Fruit fly (Drosophila melanogaster) S2 (cell line): ENCODE measurements around the gene CG43288.

ENCODE experiments used
- CG8478 ChIP-seq: fragments of >200 bp; optimal IDR thresholded peaks from 2 replicates; lab custom pipeline; 2018
- CTCF ChIP-seq, 2 experiments: fragments of >200 bp; optimal IDR thresholded peaks; 2 replicates each; lab custom pipeline; 2018

CG43288 gene

DNA sequence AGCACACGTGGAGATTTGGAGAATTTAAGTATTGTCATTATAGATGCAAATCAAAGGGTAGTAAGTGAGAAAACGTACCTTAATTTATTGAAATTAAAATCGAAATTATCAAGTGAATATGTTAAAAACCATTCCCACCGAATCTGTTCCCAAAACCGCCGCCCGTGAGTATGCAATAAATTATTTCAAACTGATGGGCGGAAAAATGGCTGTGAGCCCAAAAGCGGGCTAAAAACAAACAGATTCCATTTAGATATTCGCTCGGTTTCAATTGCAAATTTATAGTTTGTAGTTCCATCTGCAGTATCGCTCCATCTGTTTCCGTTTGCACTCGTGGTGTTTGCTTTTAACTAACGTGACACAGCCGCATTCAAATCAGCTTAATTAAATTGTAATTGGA, 1.5 kb downstream of the CG43288 start:
- TF ChIP-seq CG8478 (lab: Kevin White, UChicago), result no peak
- TF ChIP-seq CTCF (optimal IDR thresholded peaks at IDR 0.05; lab: Kevin White, UChicago), result no peak

DNA sequence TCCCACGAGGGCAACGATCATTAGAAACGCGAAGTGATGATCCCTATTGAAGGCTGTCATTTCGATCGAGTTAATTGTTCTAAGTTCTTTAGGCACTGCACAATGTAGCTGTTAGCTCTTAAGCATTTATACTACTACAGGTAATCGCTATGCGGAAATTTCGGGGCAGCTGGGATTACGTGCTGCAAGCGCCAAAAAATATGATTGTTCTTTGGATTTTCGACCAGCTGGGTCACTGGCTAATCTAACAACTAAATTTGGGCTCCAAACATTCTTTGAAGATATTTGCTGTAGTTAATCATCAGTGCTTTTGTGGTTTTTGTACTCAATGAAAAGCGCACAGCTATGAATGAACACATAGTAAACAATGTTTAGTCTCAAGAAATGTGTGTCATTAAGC, 4.5 kb downstream of the CG43288 start, which contains the start of gene CG15571:
Gene CG15571, minus strand, starts transcription at position 101 of the 400 bp plus-strand sequence.
- no peak for TF ChIP-seq CTCF (optimal IDR thresholded peaks at IDR 0.05; lab: Kevin White, UChicago)
- no peak for TF ChIP-seq CG8478 (lab: Kevin White, UChicago)

DNA sequence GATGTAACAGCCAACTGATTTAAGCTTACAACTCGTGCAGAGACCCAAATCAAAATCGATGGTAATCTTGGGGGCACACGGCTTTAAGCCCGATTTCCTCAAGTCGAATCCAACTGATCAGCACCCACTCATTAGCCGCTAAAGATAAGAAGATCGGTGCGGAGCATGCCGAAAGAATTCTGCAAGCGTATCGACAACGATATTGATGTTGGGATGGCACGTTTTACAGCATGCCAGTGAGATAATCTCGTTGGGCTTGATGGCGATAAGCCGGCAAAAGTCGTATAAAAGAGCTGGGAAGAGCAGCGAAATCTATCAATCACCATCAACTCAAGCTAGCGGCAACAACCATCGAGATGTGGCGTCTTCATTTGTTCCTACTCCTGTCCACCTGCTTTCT, 5.0 kb downstream of the CG43288 start, which contains the start of gene CG15570:
Gene CG15570, plus strand, starts transcription at position 301 of the 400 bp plus-strand sequence.
- no peak for TF ChIP-seq CG8478 (lab: Kevin White, UChicago)
- TF ChIP-seq CTCF (optimal IDR thresholded peaks at IDR 0.05; lab: Kevin White, UChicago), result no peak

DNA sequence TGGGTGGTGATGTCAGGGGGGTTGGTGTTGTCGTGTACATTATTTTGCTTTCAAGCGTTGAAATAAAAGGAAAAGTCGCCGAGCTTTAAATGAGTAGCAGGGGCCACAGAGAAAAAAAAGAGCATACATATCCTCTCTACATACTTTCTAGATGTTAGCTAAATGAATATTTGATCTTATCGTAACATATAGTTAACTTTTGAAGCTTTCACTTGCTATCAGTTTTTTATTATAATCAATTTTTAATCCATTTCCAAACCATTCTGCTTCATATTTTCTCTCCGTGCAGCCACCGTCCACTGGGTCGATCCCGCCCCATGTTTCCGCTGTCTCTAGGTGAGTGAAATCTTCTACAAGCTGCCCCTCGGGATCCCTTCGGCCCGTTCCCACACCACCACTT, 12.2 kb downstream of the CG43288 start:
- TF ChIP-seq CG8478 (lab: Kevin White, UChicago) (no peak), CTCF (optimal IDR thresholded peaks at IDR 0.05; lab: Kevin White, UChicago) (no peak)

DNA sequence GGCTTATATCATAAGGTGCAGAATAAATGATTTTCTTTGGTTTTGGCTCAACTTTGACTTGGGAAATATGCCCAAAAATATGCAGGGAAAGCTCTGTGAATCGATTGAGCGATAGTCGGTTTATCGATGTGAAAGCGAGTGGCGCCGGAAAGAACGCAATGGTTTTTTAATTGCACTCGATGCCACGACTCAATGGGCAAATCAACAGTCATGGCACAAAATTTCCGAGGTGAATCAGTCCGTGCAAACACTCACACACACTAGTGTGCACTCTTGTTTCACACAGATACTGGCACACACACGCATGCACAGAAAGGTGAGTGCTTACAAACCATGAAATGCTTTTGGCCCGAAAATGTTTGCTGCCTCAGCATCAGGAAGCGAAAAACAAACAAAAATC, 27.3 kb downstream of the CG43288 start:
- no peak for TF ChIP-seq CTCF (optimal IDR thresholded peaks at IDR 0.05; lab: Kevin White, UChicago)

DNA sequence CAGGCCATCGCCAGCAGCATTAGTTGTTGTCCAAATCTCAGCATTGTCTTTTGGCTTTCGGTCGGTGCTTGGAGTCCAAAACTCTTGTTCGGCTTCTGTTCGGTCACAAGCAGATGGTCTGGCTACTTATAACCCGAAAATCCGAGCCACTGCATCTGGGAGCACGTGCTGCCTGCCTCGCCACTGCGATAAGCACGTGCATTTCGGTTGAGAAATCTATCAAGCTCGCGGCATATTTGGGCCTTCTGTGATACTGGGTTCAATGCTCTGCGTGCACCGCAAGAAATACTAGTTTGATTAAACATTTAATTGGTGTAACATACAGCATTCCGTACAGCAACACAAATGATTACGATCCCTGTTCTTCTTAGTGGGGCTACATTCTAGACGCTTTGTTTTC, 29.9 kb downstream of the CG43288 start, which contains the start of gene Femcoat:
Gene Femcoat, minus strand, starts transcription at position 101 of the 400 bp plus-strand sequence.
- TF ChIP-seq CG8478 (lab: Kevin White, UChicago) (no peak), CTCF (optimal IDR thresholded peaks at IDR 0.05; lab: Kevin White, UChicago) (no peak)

DNA sequence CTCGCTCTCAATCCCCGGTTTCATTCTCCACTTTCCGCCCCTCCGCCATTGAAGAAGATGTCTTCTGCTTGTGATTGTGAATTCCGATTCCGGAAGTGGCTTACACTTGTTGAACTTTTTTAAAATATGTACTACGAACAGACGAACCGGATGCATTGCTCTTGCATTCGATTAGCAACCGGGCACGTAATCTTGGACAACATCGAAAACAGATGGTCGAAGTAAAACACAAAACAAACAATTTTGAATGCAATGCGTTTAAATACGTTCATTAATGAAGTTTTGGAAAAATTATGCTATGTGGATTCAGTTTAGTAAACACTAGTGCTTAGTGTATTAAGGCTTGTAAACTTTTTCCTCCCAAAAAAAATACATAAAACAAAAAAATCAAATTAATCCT, 33.2 kb downstream of the CG43288 start, which contains the start of gene Muc4B:
Gene Muc4B, minus strand, starts transcription at position 101 of the 400 bp plus-strand sequence.
- TF ChIP-seq CTCF (optimal IDR thresholded peaks at IDR 0.05; lab: Kevin White, UChicago) (no peak), CG8478 (lab: Kevin White, UChicago) (no peak)

DNA sequence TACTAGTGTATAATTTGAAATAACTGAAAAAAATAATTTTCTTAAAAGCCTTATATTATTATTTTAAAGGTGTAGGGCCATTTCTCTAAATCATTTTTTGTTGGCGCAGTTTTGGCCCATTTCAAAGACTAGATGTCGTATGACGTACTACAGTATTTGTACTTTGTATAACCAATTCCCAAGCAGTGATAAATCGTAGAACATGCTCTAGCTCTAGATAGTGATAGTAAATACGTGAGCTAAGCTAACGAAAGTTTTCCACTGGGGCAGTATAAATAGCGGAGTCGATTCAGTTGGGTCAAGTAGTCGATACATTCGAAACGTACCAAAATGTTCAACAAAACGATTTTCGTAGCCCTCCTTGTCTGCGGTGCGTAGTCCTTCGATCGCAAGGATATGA, 34.2 kb downstream of the CG43288 start, which contains the start of gene CG43134:
Gene CG43134, plus strand, starts transcription at position 301 of the 400 bp plus-strand sequence.
- TF ChIP-seq CG8478 (lab: Kevin White, UChicago), result no peak
- TF ChIP-seq CTCF (optimal IDR thresholded peaks at IDR 0.05; lab: Kevin White, UChicago), result no peak

DNA sequence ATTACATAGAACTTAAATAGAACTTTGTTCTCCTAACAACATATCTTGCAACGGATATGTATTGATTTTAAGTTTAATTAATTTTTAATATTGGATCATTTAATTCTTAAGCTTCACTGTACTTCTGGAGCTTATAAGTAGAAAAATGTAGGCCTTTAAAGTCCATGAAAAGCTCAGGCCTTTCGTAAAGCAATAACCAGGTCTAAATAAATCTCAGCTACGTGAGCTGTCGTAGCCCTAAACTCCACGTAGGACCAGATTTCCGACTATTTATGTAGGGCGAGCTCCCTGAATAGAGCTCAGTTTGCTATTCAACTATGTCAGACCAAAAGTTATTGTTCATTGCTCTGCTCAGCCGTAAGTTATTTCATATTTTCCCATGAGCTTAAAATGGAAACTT, 35.3 kb downstream of the CG43288 start, which contains the start of gene CG43135:
Gene CG43135, plus strand, starts transcription at position 301 of the 400 bp plus-strand sequence.
- TF ChIP-seq CG8478 (lab: Kevin White, UChicago) (no peak), CTCF (optimal IDR thresholded peaks at IDR 0.05; lab: Kevin White, UChicago) (no peak)

DNA sequence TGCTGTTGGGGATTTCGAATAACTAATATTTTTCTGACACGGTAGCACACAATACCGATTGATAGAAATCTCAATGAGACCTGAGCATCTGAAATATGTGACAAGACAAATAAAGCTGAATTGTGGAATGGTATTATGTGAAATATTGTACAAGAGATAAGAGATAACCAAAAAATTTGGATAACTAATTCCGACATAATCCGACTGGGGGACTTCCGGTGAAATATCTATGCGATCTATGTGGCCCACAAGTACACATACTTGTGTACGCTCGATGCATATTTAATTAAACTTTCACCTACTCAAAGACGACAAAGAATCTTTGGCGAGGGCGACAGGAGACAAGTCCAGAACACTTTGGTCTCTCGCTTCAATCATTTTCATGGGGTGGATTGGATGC, 39.9 kb downstream of the CG43288 start, which contains the start of gene CG15576:
Gene CG15576, minus strand, starts transcription at position 101 of the 400 bp plus-strand sequence.
- TF ChIP-seq CTCF (optimal IDR thresholded peaks at IDR 0.05; lab: Kevin White, UChicago), result no peak
- no peak for TF ChIP-seq CG8478 (lab: Kevin White, UChicago)

DNA sequence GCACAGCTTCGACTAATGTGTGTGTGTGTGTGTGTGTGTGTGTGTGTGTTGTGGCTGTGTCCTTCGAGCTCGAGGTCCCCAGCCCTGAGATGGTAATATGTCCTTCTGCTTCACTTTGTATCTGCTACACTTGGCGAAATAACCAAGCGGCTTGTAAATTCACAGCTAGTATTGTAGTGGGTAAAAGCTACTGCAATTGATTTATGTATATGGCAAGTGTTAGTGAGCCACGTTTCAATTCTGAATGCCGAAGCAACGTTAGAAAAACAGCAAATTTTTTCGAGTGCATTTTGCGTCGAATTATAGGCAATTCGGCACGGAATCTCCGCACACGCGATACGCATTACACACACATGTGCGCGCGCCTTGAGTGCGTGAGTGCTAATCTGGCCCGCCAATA, 49.8 kb downstream of the CG43288 start:
- TF ChIP-seq CTCF (optimal IDR thresholded peaks at IDR 0.05; lab: Kevin White, UChicago), result no peak
- TF ChIP-seq CG8478 (lab: Kevin White, UChicago), result no peak
